Fruit fly (Drosophila melanogaster) whole organism, embryonic: ENCODE measurements around the gene CG43052.

Experiments
- BEAF-32 ChIP-seq: fragments of 200-800 bp; sonication (Bioruptor generic); optimal IDR thresholded peaks from 3 replicates; lab custom pipeline; 2017; ENCODE audit warnings: missing biosample characterization, missing genetic modification characterization, mild to moderate bottlenecking, moderate library complexity, missing genetic modification reagents
- BtbVII ChIP-seq: fragments of 200-800 bp; sonication (Bioruptor generic); optimal IDR thresholded peaks from 3 replicates; lab custom pipeline; 2017; ENCODE audit warnings: missing biosample characterization, mild to moderate bottlenecking, missing genetic modification characterization
- CG10431 ChIP-seq: fragments of 200-800 bp; sonication (Bioruptor generic); optimal IDR thresholded peaks from 3 replicates; lab custom pipeline; 2018; ENCODE audit warnings: missing biosample characterization, mild to moderate bottlenecking, missing genetic modification characterization
- CG11456 ChIP-seq: fragments of 200-800 bp; sonication (Bioruptor generic); IDR thresholded peaks from 3 replicates; pipeline ENCODE4 v1.3.6; 2022; ENCODE audit warnings: missing biosample characterization, missing genetic modification characterization
- CG12155 ChIP-seq: fragments of 200-800 bp; sonication (Bioruptor generic); optimal IDR thresholded peaks from 3 replicates; lab custom pipeline; 2016; ENCODE audit warnings: missing biosample characterization, missing genetic modification characterization
- CG12299 ChIP-seq: fragments of 200-800 bp; sonication (Bioruptor generic); optimal IDR thresholded peaks from 2 replicates; lab custom pipeline; 2018; ENCODE audit warnings: missing biosample characterization, mild to moderate bottlenecking, missing genetic modification characterization
- CG1233 ChIP-seq: fragments of 200-800 bp; sonication (Bioruptor generic); optimal IDR thresholded peaks from 4 replicates; lab custom pipeline; 2018; ENCODE audit warnings: missing biosample characterization, mild to moderate bottlenecking, missing genetic modification characterization
- CG12769 ChIP-seq: fragments of 200-800 bp; sonication (Bioruptor generic); optimal IDR thresholded peaks from 2 replicates; lab custom pipeline; 2019; ENCODE audit warnings: missing biosample characterization, mild to moderate bottlenecking, missing genetic modification characterization, moderate library complexity
- CG15269 ChIP-seq: fragments of 200-800 bp; sonication (Bioruptor generic); optimal IDR thresholded peaks from 2 replicates; lab custom pipeline; 2018; ENCODE audit warnings: missing biosample characterization, mild to moderate bottlenecking, missing genetic modification characterization, moderate library complexity
- CG17802 ChIP-seq: fragments of 200-800 bp; sonication (Bioruptor generic); optimal IDR thresholded peaks from 2 replicates; lab custom pipeline; 2018; ENCODE audit warnings: missing biosample characterization, mild to moderate bottlenecking, missing genetic modification characterization, moderate library complexity
- CG17829 ChIP-seq: fragments of 200-800 bp; optimal IDR thresholded peaks from 2 replicates; lab custom pipeline; 2019; ENCODE audit warnings: missing biosample characterization, mild to moderate bottlenecking, missing genetic modification characterization, moderate library complexity
- CG6654 ChIP-seq: fragments of 200-800 bp; sonication (Bioruptor generic); optimal IDR thresholded peaks from 2 replicates; lab custom pipeline; 2017; ENCODE audit warnings: missing biosample characterization, mild to moderate bottlenecking, missing genetic modification characterization
- CG6683 ChIP-seq: fragments of 200-800 bp; sonication (Bioruptor generic); optimal IDR thresholded peaks from 2 replicates; lab custom pipeline; 2017; ENCODE audit warnings: missing biosample characterization, mild to moderate bottlenecking, missing genetic modification characterization, missing genetic modification reagents
- CG7556 ChIP-seq: fragments of 200-800 bp; sonication (Bioruptor generic); optimal IDR thresholded peaks from 2 replicates; lab custom pipeline; 2017; ENCODE audit warnings: missing biosample characterization, mild to moderate bottlenecking, missing genetic modification characterization
- CG7839 ChIP-seq: fragments of 200-800 bp; sonication (Bioruptor generic); optimal IDR thresholded peaks from 3 replicates; lab custom pipeline; 2018; ENCODE audit warnings: missing biosample characterization, mild to moderate bottlenecking, missing genetic modification characterization, moderate library complexity
- CG8944 ChIP-seq: fragments of 200-800 bp; sonication (Bioruptor generic); optimal IDR thresholded peaks from 3 replicates; lab custom pipeline; 2016; ENCODE audit warnings: missing biosample characterization, missing genetic modification characterization
- CG9437 ChIP-seq: fragments of 200-800 bp; sonication (Bioruptor generic); optimal IDR thresholded peaks from 2 replicates; lab custom pipeline; 2018; ENCODE audit warnings: missing biosample characterization, mild to moderate bottlenecking, missing genetic modification characterization
- CG9609 ChIP-seq: fragments of 200-800 bp; sonication (Bioruptor generic); optimal IDR thresholded peaks from 3 replicates; lab custom pipeline; 2016; ENCODE audit warnings: missing biosample characterization, missing genetic modification characterization
- CG9876 ChIP-seq: fragments of 200-800 bp; sonication (Bioruptor generic); optimal IDR thresholded peaks from 2 replicates; lab custom pipeline; 2016; ENCODE audit warnings: missing biosample characterization, missing genetic modification characterization
- CHES-1-like ChIP-seq: fragments of 200-800 bp; sonication (Bioruptor generic); optimal IDR thresholded peaks from 2 replicates; lab custom pipeline; 2016; ENCODE audit warnings: missing biosample characterization, missing genetic modification characterization
- Dip3 ChIP-seq: fragments of 200-800 bp; sonication (Bioruptor generic); optimal IDR thresholded peaks from 3 replicates; lab custom pipeline; 2016; ENCODE audit warnings: missing biosample characterization, missing genetic modification characterization
- Dll ChIP-seq: fragments of 200-800 bp; sonication (Bioruptor generic); IDR thresholded peaks from 4 replicates; pipeline ENCODE4 v1.3.6; 2022; ENCODE audit warnings: missing biosample characterization, missing genetic modification characterization; ENCODE audit not compliant: partially characterized antibody
- E2f1 ChIP-seq: fragments of 200-800 bp; sonication (Bioruptor generic); IDR thresholded peaks from 2 replicates; pipeline ENCODE4 v1.3.6; 2022; ENCODE audit warnings: missing biosample characterization, missing genetic modification characterization
- Fer1 ChIP-seq: fragments of 200-800 bp; sonication (Bioruptor generic); optimal IDR thresholded peaks from 2 replicates; lab custom pipeline; 2017; ENCODE audit warnings: missing biosample characterization, mild to moderate bottlenecking, missing genetic modification characterization
- Lim3 ChIP-seq: fragments of 200-800 bp; sonication (Bioruptor generic); IDR thresholded peaks from 2 replicates; pipeline ENCODE4 v1.3.6; 2022; ENCODE audit warnings: missing biosample characterization, missing genetic modification characterization
- NFAT ChIP-seq: fragments of 200-800 bp; sonication (Bioruptor generic); IDR thresholded peaks from 2 replicates; pipeline ENCODE4 v1.3.6; 2022; ENCODE audit warnings: missing biosample characterization, missing genetic modification characterization
- Ravus ChIP-seq: fragments of 200-800 bp; sonication (Bioruptor generic); IDR thresholded peaks from 2 replicates; pipeline ENCODE4 v1.3.6; 2022; ENCODE audit warnings: missing biosample characterization, missing genetic modification characterization
- Sox100B ChIP-seq: fragments of 200-800 bp; sonication (Bioruptor generic); optimal IDR thresholded peaks from 3 replicates; lab custom pipeline; 2018; ENCODE audit warnings: missing biosample characterization, mild to moderate bottlenecking, missing genetic modification characterization
- Stat92E ChIP-seq, 3 experiments: fragments of >200 bp in 2 of 3; fragments of 200-800 bp in 1 of 3; sonication (Bioruptor generic) in 1 of 3; optimal IDR thresholded peaks; 2 replicates each; lab custom pipeline; 2017 to 2019; ENCODE audit warnings: missing biosample characterization in 3 of 3, missing genetic modification characterization in 3 of 3, mild to moderate bottlenecking in 1 of 3, moderate library complexity in 1 of 3
- Trl ChIP-seq, 3 experiments: fragments of >200 bp in 2 of 3; fragments of 200-800 bp in 1 of 3; sonication (Bioruptor generic) in 1 of 3; optimal IDR thresholded peaks; 2 replicates in 1 of 3; 3 replicates in 2 of 3; lab custom pipeline; 2016 to 2017; ENCODE audit warnings: missing biosample characterization in 1 of 3, missing genetic modification characterization in 1 of 3
- br ChIP-seq: fragments of >200 bp; optimal IDR thresholded peaks from 2 replicates; lab custom pipeline; 2017
- crc ChIP-seq: fragments of 200-800 bp; sonication (Bioruptor generic); optimal IDR thresholded peaks from 2 replicates; lab custom pipeline; 2016; ENCODE audit warnings: missing biosample characterization, missing genetic modification characterization
- disco-r ChIP-seq: fragments of 200-800 bp; sonication (Bioruptor generic); optimal IDR thresholded peaks from 2 replicates; lab custom pipeline; 2016; ENCODE audit warnings: missing biosample characterization, missing genetic modification characterization
- dmrt11E ChIP-seq: fragments of 200-800 bp; sonication (Bioruptor generic); optimal IDR thresholded peaks from 3 replicates; lab custom pipeline; 2018; ENCODE audit warnings: missing biosample characterization, mild to moderate bottlenecking, missing genetic modification characterization, moderate library complexity
- exex ChIP-seq: fragments of 200-800 bp; sonication (Bioruptor generic); optimal IDR thresholded peaks from 4 replicates; lab custom pipeline; 2018; ENCODE audit warnings: missing biosample characterization, mild to moderate bottlenecking, missing genetic modification characterization, moderate library complexity
- fd64A ChIP-seq: fragments of 200-800 bp; sonication (Bioruptor generic); optimal IDR thresholded peaks from 3 replicates; lab custom pipeline; 2018; ENCODE audit warnings: missing biosample characterization, mild to moderate bottlenecking, missing genetic modification characterization
- gcm ChIP-seq: fragments of 200-800 bp; sonication (Bioruptor generic); optimal IDR thresholded peaks from 2 replicates; lab custom pipeline; 2019; ENCODE audit warnings: missing biosample characterization, mild to moderate bottlenecking, missing genetic modification characterization, moderate library complexity
- grn ChIP-seq: fragments of 200-800 bp; sonication (Bioruptor generic); optimal IDR thresholded peaks from 3 replicates; lab custom pipeline; 2017; ENCODE audit warnings: missing biosample characterization, missing genetic modification characterization
- hbn ChIP-seq: fragments of 200-800 bp; sonication (Bioruptor generic); IDR thresholded peaks from 2 replicates; pipeline ENCODE4 v1.3.6; 2022; ENCODE audit warnings: missing biosample characterization, missing genetic modification characterization; ENCODE audit not compliant: partially characterized antibody
- jigr1 ChIP-seq: fragments of 200-800 bp; sonication (Bioruptor generic); IDR thresholded peaks from 3 replicates; pipeline ENCODE4 v1.3.6; 2022; ENCODE audit warnings: missing biosample characterization, missing genetic modification characterization
- lbe ChIP-seq: fragments of 200-800 bp; sonication (Bioruptor generic); optimal IDR thresholded peaks from 2 replicates; lab custom pipeline; 2016; ENCODE audit warnings: missing biosample characterization, mild to moderate bottlenecking, missing genetic modification characterization
- otp ChIP-seq: fragments of 200-800 bp; sonication (Bioruptor generic); IDR thresholded peaks from 3 replicates; pipeline ENCODE4, ENCODE4 v1.3.6; 2022; ENCODE audit warnings: missing biosample characterization, missing genetic modification characterization
- pfk ChIP-seq: fragments of 200-800 bp; sonication (Bioruptor generic); optimal IDR thresholded peaks from 2 replicates; lab custom pipeline; 2018; ENCODE audit warnings: missing biosample characterization, mild to moderate bottlenecking, missing genetic modification characterization, moderate library complexity
- seq ChIP-seq: fragments of 200-800 bp; sonication (Bioruptor generic); IDR thresholded peaks from 2 replicates; pipeline ENCODE4 v1.3.6; 2022; ENCODE audit warnings: missing biosample characterization, missing genetic modification characterization
- slbo ChIP-seq: fragments of 200-800 bp; sonication (Bioruptor generic); IDR thresholded peaks from 2 replicates; pipeline ENCODE4 v1.3.6; 2022; ENCODE audit warnings: missing biosample characterization, missing genetic modification characterization
- tll ChIP-seq, 2 experiments: fragments of 200-800 bp in 1 of 2; fragments of >200 bp in 1 of 2; sonication (Bioruptor generic) in 1 of 2; optimal IDR thresholded peaks; 2 replicates each; lab custom pipeline; 2017 to 2019; ENCODE audit warnings: missing biosample characterization in 2 of 2, missing genetic modification characterization in 2 of 2, mild to moderate bottlenecking in 1 of 2, moderate library complexity in 1 of 2
- ttk ChIP-seq: fragments of 200-800 bp; sonication (Bioruptor generic); IDR thresholded peaks from 2 replicates; pipeline ENCODE4 v2.1.2; 2022; ENCODE audit warnings: missing biosample characterization, missing genetic modification characterization
- unc-4 ChIP-seq: fragments of 200-800 bp; sonication (Bioruptor generic); IDR thresholded peaks from 2 replicates; pipeline ENCODE4 v1.3.6; 2022; ENCODE audit warnings: missing biosample characterization, missing genetic modification characterization; ENCODE audit not compliant: partially characterized antibody

Gene CG43052

DNA sequence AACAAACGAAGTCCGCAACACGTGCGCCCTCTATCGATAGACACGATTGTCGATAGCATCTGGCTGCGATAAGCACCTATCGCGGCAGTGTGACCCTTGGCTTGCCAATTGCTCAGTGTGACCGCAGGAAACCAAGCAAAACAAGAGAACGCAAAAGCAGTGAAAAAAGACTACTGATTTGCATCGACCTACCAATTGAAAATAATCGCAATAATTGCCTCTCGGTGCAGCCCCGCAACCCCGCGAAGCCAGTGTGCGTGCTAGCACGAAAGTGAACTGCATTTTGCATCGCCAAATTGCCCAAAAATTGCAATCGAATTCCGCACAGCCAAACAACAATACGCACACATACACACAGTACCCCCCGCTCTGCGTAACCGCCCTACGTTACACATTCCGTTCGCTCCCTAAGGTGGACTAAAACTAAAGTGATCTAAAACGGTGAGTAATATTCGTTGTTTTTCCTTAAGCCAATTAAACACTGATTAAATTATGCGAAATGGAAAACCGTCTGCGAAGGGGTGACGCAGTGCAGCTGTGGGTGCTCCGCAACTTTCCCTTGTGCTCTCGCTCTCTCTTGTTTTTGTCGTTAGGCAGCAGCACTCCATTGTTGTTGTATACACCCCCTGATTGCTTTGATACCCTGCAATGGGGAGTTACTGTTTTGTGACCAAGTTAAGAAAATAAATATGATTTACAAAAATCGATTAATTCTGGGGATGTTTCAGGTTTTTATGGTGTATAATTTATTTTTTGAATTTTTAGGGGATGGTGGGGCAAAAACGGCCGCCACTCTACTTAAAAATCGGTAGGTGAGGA, 3.4 kb downstream of the CG43052 start, which contains the start of gene Rab14 (continued):
- TF ChIP-seq Trl (optimal IDR thresholded peaks at IDR 0.05; lab: Kevin White, UChicago) (peak in 1 of 2 experiments; percentile 66), Trl (GFP tag; optimal IDR thresholded peaks at IDR 0.05; lab: Kevin White, UChicago) (peak; percentile 72), Dll (peak; percentile 83), unc-4 (GFP tag; lab: Robert Waterston, UW) (peak; percentile 86), dmrt11E (peak; percentile 64), CG12769 (tag; lab: Kevin White, UChicago) (peak; percentile 76), CG12155 (GFP tag; lab: Kevin White, UChicago) (peak; percentile 75), NFAT (GFP tag; lab: Robert Waterston, UW) (peak; percentile 75), CG6654 (GFP tag; lab: Kevin White, UChicago) (peak; percentile 35), CG9876 (GFP tag; lab: Kevin White, UChicago) (peak; percentile 43), exex (peak; percentile 48), br (lab: Kevin White, UChicago) (no peak), Ravus (GFP tag; lab: Robert Waterston, UW) (peak; percentile 52), CG10431 (peak; percentile 55), jigr1 (GFP tag; lab: Robert Waterston, UW) (no peak; the same call in 2 of the 3 replicates), slbo (GFP tag; lab: Robert Waterston, UW) (peak; percentile 87), Dip3 (GFP tag; lab: Kevin White, UChicago) (peak; percentile 72), tll (GFP tag; optimal IDR thresholded peaks at IDR 0.05; lab: Kevin White, UChicago) (no peak), CG8944 (GFP tag; lab: Kevin White, UChicago) (peak; percentile 67), grn (GFP tag; lab: Kevin White, UChicago) (peak; percentile 73), ttk (GFP tag; lab: Robert Waterston, UW) (peak; percentile 91), BEAF-32 (GFP tag; lab: Kevin White, UChicago) (peak; percentile 88), Fer1 (peak; percentile 82), CG15269 (tag; lab: Kevin White, UChicago) (peak; percentile 90), CG17829 (peak; percentile 73), CG7556 (GFP tag; lab: Kevin White, UChicago) (peak; percentile 81), CG1233 (GFP tag; lab: Kevin White, UChicago) (peak; percentile 78), CG11456 (GFP tag; lab: Robert Waterston, UW) (peak; percentile 90), crc (GFP tag; lab: Kevin White, UChicago) (no peak), E2f1 (peak; percentile 75), disco-r (GFP tag; lab: Kevin White, UChicago) (peak; percentile 28), CG7839 (tag; lab: Kevin White, UChicago) (peak; percentile 81), CG17802 (tag; lab: Kevin White, UChicago) (peak; percentile 47), Sox100B (GFP tag; lab: Kevin White, UChicago) (peak; percentile 66), CG9437 (GFP tag; lab: Kevin White, UChicago) (peak; percentile 76), hbn (peak; percentile 77), BtbVII (GFP tag; lab: Kevin White, UChicago) (peak; percentile 77), CHES-1-like (GFP tag; lab: Kevin White, UChicago) (peak; percentile 85), CG6683 (GFP tag; lab: Kevin White, UChicago) (peak; percentile 43), CG9609 (GFP tag; lab: Kevin White, UChicago) (peak; percentile 72), fd64A (GFP tag; lab: Kevin White, UChicago) (no peak), seq (GFP tag; lab: Robert Waterston, UW) (peak; percentile 82), otp (GFP tag; lab: Robert Waterston, UW) (peak; percentile 74; the same call in 2 of the 3 replicates), pfk (GFP tag; lab: Kevin White, UChicago) (no peak), gcm (GFP tag; lab: Kevin White, UChicago) (peak; percentile 84), lbe (GFP tag; lab: Kevin White, UChicago) (peak; percentile 81), CG12299 (tag; lab: Kevin White, UChicago) (peak; percentile 78), Lim3 (GFP tag; lab: Robert Waterston, UW) (no peak), Stat92E (GFP tag; optimal IDR thresholded peaks at IDR 0.05; lab: Kevin White, UChicago) (no peak)
